Worm (Caenorhabditis elegans) whole organism, late embryonic: ENCODE data around the gene C12D8.9.

Experiments used
- C38D4.7 ChIP-seq: fragments of 200-800 bp; sonication (Bioruptor generic); optimal IDR thresholded peaks from 2 replicates; lab custom pipeline; 2018; ENCODE audit warnings: mild to moderate bottlenecking, missing genetic modification characterization, moderate library complexity, missing compliant biosample characterization
- T23F11.4 ChIP-seq: fragments of 200-800 bp; sonication (Bioruptor generic); optimal IDR thresholded peaks from 2 replicates; lab custom pipeline; 2018; ENCODE audit warnings: mild to moderate bottlenecking, missing genetic modification characterization, missing compliant biosample characterization
- ahr-1 ChIP-seq: sonication (generic microtip); optimal IDR thresholded peaks from 2 replicates; lab custom pipeline; 2016; ENCODE audit warnings: missing genetic modification characterization, missing compliant biosample characterization
- ceh-19 ChIP-seq: fragments of 200-800 bp; sonication (Bioruptor generic); optimal IDR thresholded peaks from 2 replicates; lab custom pipeline; 2018; ENCODE audit warnings: mild to moderate bottlenecking, missing genetic modification characterization, missing compliant biosample characterization
- ceh-2 ChIP-seq: sonication (generic microtip); optimal IDR thresholded peaks from 2 replicates; lab custom pipeline; 2016; ENCODE audit warnings: missing genotype, missing genetic modification characterization, missing compliant biosample characterization
- ceh-22 ChIP-seq: sonication (generic microtip); optimal IDR thresholded peaks from 2 replicates; lab custom pipeline; 2017; ENCODE audit warnings: missing biosample characterization, missing genetic modification characterization
- ceh-24 ChIP-seq: sonication (generic microtip); optimal IDR thresholded peaks from 2 replicates; lab custom pipeline; 2016; ENCODE audit warnings: mild to moderate bottlenecking, missing genetic modification characterization, missing compliant biosample characterization
- ceh-31 ChIP-seq: sonication (generic microtip); optimal IDR thresholded peaks from 2 replicates; lab custom pipeline; 2016; ENCODE audit warnings: missing genetic modification characterization, missing compliant biosample characterization
- ceh-34 ChIP-seq: sonication (generic microtip); optimal IDR thresholded peaks from 2 replicates; lab custom pipeline; 2016; ENCODE audit warnings: mild to moderate bottlenecking, missing genetic modification characterization, missing compliant biosample characterization
- ceh-45 ChIP-seq: fragments of 200-800 bp; sonication (Bioruptor generic); IDR thresholded peaks from 2 replicates; pipeline ENCODE4 v1.3.6; 2022; ENCODE audit warnings: missing genetic modification reagents, missing genetic modification characterization, missing compliant biosample characterization
- ceh-6 ChIP-seq: fragments of 200-800 bp; sonication (Bioruptor generic); optimal IDR thresholded peaks from 2 replicates; lab custom pipeline; 2018; ENCODE audit warnings: mild to moderate bottlenecking, missing genetic modification characterization, missing compliant biosample characterization
- ceh-9 ChIP-seq: sonication (generic microtip); optimal IDR thresholded peaks from 2 replicates; lab custom pipeline; 2016; ENCODE audit warnings: mild to moderate bottlenecking, missing genetic modification characterization, inconsistent platforms, missing compliant biosample characterization
- fax-1 ChIP-seq: sonication (generic microtip); optimal IDR thresholded peaks from 2 replicates; lab custom pipeline; 2016; ENCODE audit warnings: missing genotype, missing genetic modification characterization, missing compliant biosample characterization
- gmeb-2 ChIP-seq: sonication (generic microtip); optimal IDR thresholded peaks from 2 replicates; lab custom pipeline; 2016; ENCODE audit warnings: missing genetic modification characterization, inconsistent platforms, missing compliant biosample characterization
- hlh-13 ChIP-seq: fragments of 200-800 bp; sonication (Bioruptor generic); optimal IDR thresholded peaks from 2 replicates; lab custom pipeline; 2018; ENCODE audit warnings: mild to moderate bottlenecking, missing genetic modification characterization, missing compliant biosample characterization
- hlh-30 ChIP-seq: sonication (generic microtip); optimal IDR thresholded peaks from 2 replicates; lab custom pipeline; 2017; ENCODE audit warnings: antibody characterized with exemption, missing genetic modification characterization, missing compliant biosample characterization; ENCODE audit not compliant: insufficient read depth
- hlh-6 ChIP-seq: sonication (generic microtip); optimal IDR thresholded peaks from 2 replicates; lab custom pipeline; 2016; ENCODE audit warnings: missing genotype, missing genetic modification characterization, missing compliant biosample characterization
- hlh-8 ChIP-seq: sonication (generic microtip); optimal IDR thresholded peaks from 2 replicates; lab custom pipeline; 2016; ENCODE audit warnings: missing genotype, missing genetic modification characterization, missing compliant biosample characterization
- lim-6 ChIP-seq: sonication (generic microtip); optimal IDR thresholded peaks from 2 replicates; lab custom pipeline; 2016; ENCODE audit warnings: missing genetic modification characterization, missing compliant biosample characterization
- madf-2 ChIP-seq: sonication (generic microtip); optimal IDR thresholded peaks from 2 replicates; lab custom pipeline; 2017; ENCODE audit warnings: missing genetic modification characterization, missing compliant biosample characterization
- nfya-1 ChIP-seq: sonication (generic microtip); optimal IDR thresholded peaks from 2 replicates; lab custom pipeline; 2017; ENCODE audit warnings: missing genetic modification characterization, mild to moderate bottlenecking, missing compliant biosample characterization, antibody characterized with exemption, moderate library complexity
- odd-2 ChIP-seq: sonication (generic microtip); optimal IDR thresholded peaks from 2 replicates; lab custom pipeline; 2017; ENCODE audit warnings: antibody characterized with exemption, mild to moderate bottlenecking, missing genetic modification characterization, missing compliant biosample characterization
- pag-3 ChIP-seq: sonication (generic microtip); optimal IDR thresholded peaks from 2 replicates; lab custom pipeline; 2016; ENCODE audit warnings: missing compliant biosample characterization, missing genetic modification characterization, borderline replicate concordance
- pax-1 ChIP-seq: fragments of 150-350 bp; optimal IDR thresholded peaks from 2 replicates; lab custom pipeline; 2014; ENCODE audit warnings: missing biosample characterization, missing genetic modification characterization
- pha-2 ChIP-seq: sonication (generic microtip); optimal IDR thresholded peaks from 2 replicates; lab custom pipeline; 2017; ENCODE audit warnings: mild to moderate bottlenecking, missing genetic modification characterization, missing compliant biosample characterization
- pha-4 ChIP-seq: fragments of 150-350 bp; optimal IDR thresholded peaks from 2 replicates; lab custom pipeline; 2018; ENCODE audit warnings: missing biosample characterization, missing genetic modification reagents, missing genetic modification characterization
- pros-1 ChIP-seq: fragments of 150-350 bp; optimal IDR thresholded peaks from 2 replicates; lab custom pipeline; 2014; ENCODE audit warnings: missing biosample characterization, missing genetic modification reagents, missing genetic modification characterization
- rnt-1 ChIP-seq: sonication (generic microtip); optimal IDR thresholded peaks from 2 replicates; lab custom pipeline; 2016; ENCODE audit warnings: missing genetic modification characterization, missing compliant biosample characterization
- sox-2 ChIP-seq: fragments of 200-800 bp; sonication (Bioruptor generic); IDR thresholded peaks from 2 replicates; pipeline ENCODE4 v1.3.6; 2022; ENCODE audit warnings: missing genetic modification reagents, missing genetic modification characterization, missing compliant biosample characterization
- syd-9 ChIP-seq: sonication (generic microtip); optimal IDR thresholded peaks from 2 replicates; lab custom pipeline; 2016; ENCODE audit warnings: mild to moderate bottlenecking, missing genetic modification characterization, moderate library complexity, missing compliant biosample characterization
- tbx-2 ChIP-seq: sonication (generic microtip); optimal IDR thresholded peaks from 2 replicates; lab custom pipeline; 2016; ENCODE audit warnings: missing genetic modification characterization, missing compliant biosample characterization
- ttx-3 ChIP-seq: sonication (generic microtip); optimal IDR thresholded peaks from 2 replicates; lab custom pipeline; 2016; ENCODE audit warnings: missing genetic modification reagents, missing genetic modification characterization, missing compliant biosample characterization
- unc-3 ChIP-seq, 2 experiments: fragments of 200-800 bp in 1 of 2; sonication (Bioruptor generic) in 1 of 2; sonication (generic microtip) in 1 of 2; conservative IDR thresholded peaks in 1 of 2; optimal IDR thresholded peaks in 1 of 2; 2 replicates each; pipeline versions ENCODE4 v1.3.6 to Lab custom; 2016 to 2022; ENCODE audit warnings: missing compliant biosample characterization in 2 of 2, missing genetic modification characterization in 2 of 2, missing genetic modification reagents in 1 of 2
- zip-5 ChIP-seq: sonication (generic microtip); optimal IDR thresholded peaks from 2 replicates; lab custom pipeline; 2016; ENCODE audit warnings: missing genetic modification characterization, missing compliant biosample characterization
- ztf-16 ChIP-seq: sonication (generic microtip); optimal IDR thresholded peaks from 2 replicates; lab custom pipeline; 2017; ENCODE audit warnings: missing genetic modification characterization, missing compliant biosample characterization

C12D8.9 gene

DNA sequence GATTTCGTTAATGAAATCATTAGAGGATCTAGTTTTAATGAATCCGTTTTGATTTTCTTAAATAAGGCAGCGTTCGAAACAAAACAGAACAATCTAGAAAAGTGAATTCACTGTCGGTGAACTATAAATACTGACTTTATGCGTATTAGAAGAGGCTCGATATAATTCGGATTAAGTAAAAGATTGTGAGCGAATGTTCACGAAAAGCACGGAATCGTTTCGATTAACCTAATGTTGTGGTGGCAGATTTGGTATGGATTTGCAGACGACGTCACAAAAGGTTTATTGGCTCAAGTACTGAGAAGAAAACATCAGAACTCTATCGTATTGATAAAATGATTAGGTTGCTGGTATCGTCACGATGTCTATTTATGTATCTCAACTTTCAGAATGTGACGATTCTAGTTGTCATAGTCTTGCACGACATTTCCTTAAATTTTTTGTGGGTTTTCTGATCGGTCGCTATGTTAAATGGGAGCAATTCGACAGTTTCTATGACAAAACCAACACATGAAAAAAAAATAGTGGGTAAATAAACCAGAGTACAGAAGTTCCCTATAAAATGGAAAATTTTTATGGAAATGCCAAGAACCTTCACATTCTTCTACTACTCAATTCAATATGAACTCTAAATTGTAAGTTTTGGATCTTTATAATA lies 13.7 kb downstream of the C12D8.9 start, which contains the start of the genes pyt-1 and fipr-7:
Gene pyt-1 (minus strand): TSS at position 101 of the 658 bp plus-strand sequence.
Gene fipr-7 (plus strand): TSS at position 608 of the 658 bp plus-strand sequence.
- TF ChIP-seq ceh-45 (GFP tag; lab: Robert Waterston, UW) = no peak
- TF ChIP-seq T23F11.4 (GFP tag; lab: Kevin White, UChicago) = no peak
- TF ChIP-seq pag-3 (tag; lab: Kevin White, UChicago) = no peak
- TF ChIP-seq madf-2 (tag; lab: Kevin White, UChicago) = no peak
- TF ChIP-seq rnt-1 (tag; lab: Kevin White, UChicago) = no peak
- TF ChIP-seq odd-2 (tag; lab: Kevin White, UChicago) = no peak

DNA sequence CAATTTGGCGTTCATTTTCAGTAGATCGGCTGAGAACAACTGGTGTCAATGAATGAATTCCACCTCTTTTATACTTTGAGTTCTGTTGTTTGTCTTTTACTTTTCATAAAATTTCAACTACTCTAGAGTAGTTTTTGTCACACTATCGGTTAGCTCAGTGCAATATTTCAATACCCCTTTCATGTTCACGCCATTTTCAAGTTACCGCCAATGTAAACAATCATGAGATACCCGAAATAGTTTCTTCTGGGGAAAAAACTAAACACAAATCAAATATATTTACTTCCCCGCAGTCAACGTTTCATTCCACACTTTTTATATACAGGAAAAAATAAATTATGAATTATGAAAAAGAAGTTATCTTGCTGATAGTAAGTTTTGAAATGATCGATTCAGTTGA lies 14.6 kb downstream of the C12D8.9 start, which contains the start of gene fipr-4:
Gene fipr-4 (minus strand): TSS at position 101 of the 400 bp plus-strand sequence.
- no peak for TF ChIP-seq ceh-31 (tag; lab: Kevin White, UChicago)

- TF ChIP-seq pha-2 (tag; lab: Kevin White, UChicago) (no peak), ceh-19 (GFP tag; lab: Kevin White, UChicago) (no peak), nfya-1 (tag; lab: Kevin White, UChicago) (no peak), ceh-22 (tag; lab: Kevin White, UChicago) (no peak), pha-4 (tag; lab: Kevin White, UChicago) (no peak), ztf-16 (no peak), gmeb-2 (tag; lab: Kevin White, UChicago) (no peak), zip-5 (tag; lab: Kevin White, UChicago) (no peak), ceh-6 (no peak), lim-6 (tag; lab: Kevin White, UChicago) (no peak), ceh-34 (tag; lab: Kevin White, UChicago) (no peak), hlh-30 (tag; lab: Kevin White, UChicago) (no peak), C38D4.7 (GFP tag; lab: Kevin White, UChicago) (no peak), ahr-1 (no peak)
These were observed 15.7 kb downstream of the C12D8.9 start, which contains the start of gene ttr-19 for ce11 chrV:10227333-10227732. Gene ttr-19, minus strand, starts transcription at chrV:10227433.

- TF ChIP-seq pha-4 (tag; lab: Kevin White, UChicago) (no peak), tbx-2 (tag; lab: Kevin White, UChicago) (no peak), ceh-24 (no peak), syd-9 (tag; lab: Kevin White, UChicago) (no peak), pax-1 (no peak), rnt-1 (tag; lab: Kevin White, UChicago) (no peak), ttx-3 (tag; lab: Kevin White, UChicago) (no peak), unc-3 (GFP tag; conservative IDR thresholded peaks at IDR 0.05; lab: Robert Waterston, UW) (no peak), unc-3 (tag; optimal IDR thresholded peaks at IDR 0.05; lab: Kevin White, UChicago) (no peak), hlh-6 (tag; lab: Kevin White, UChicago) (no peak), fax-1 (no peak), hlh-8 (tag; lab: Kevin White, UChicago) (no peak), hlh-13 (GFP tag; lab: Kevin White, UChicago) (no peak), sox-2 (GFP tag; lab: Robert Waterston, UW) (no peak), ceh-9 (tag; lab: Kevin White, UChicago) (no peak), ceh-2 (no peak), pros-1 (tag; lab: Kevin White, UChicago) (no peak), ceh-31 (tag; lab: Kevin White, UChicago) (no peak)
These were observed 17.4 kb downstream of the C12D8.9 start, which contains the start of gene daf-36 for ce11 chrV:10225610-10226009. Gene daf-36, minus strand, starts transcription at chrV:10225710.
